Fruit fly (Drosophila melanogaster) whole organism, embryonic: ENCODE results near the gene Plzf.
A peak's percentile ranks its signal among the peaks of the same experiment; 100 is the strongest.

Experiments
- Adf1 ChIP-seq: fragments of 200-800 bp; sonication (Bioruptor generic); IDR thresholded peaks from 2 replicates; pipeline ENCODE4 v1.3.6; 2022; ENCODE audit warnings: missing biosample characterization, missing genetic modification characterization
- Atf3 ChIP-seq: fragments of 200-800 bp; sonication (Bioruptor generic); optimal IDR thresholded peaks from 3 replicates; lab custom pipeline; 2016; ENCODE audit warnings: missing biosample characterization, missing genetic modification characterization
- CG11085 ChIP-seq: fragments of 200-800 bp; sonication (Bioruptor generic); IDR thresholded peaks from 2 replicates; pipeline ENCODE4 v1.3.6; 2022; ENCODE audit warnings: missing biosample characterization, missing genetic modification characterization
- CG11695 ChIP-seq: fragments of 200-800 bp; sonication (Bioruptor generic); IDR thresholded peaks from 3 replicates; pipeline ENCODE4 v1.3.6; 2022; ENCODE audit warnings: missing biosample characterization, missing genetic modification characterization
- CG12299 ChIP-seq: fragments of 200-800 bp; sonication (Bioruptor generic); optimal IDR thresholded peaks from 2 replicates; lab custom pipeline; 2018; ENCODE audit warnings: missing biosample characterization, mild to moderate bottlenecking, missing genetic modification characterization
- CG14710 ChIP-seq: fragments of 200-800 bp; sonication (Bioruptor generic); optimal IDR thresholded peaks from 3 replicates; lab custom pipeline; 2019; ENCODE audit warnings: missing biosample characterization, mild to moderate bottlenecking, missing genetic modification characterization, moderate library complexity
- CG15011 ChIP-seq: fragments of 200-800 bp; sonication (Bioruptor generic); optimal IDR thresholded peaks from 3 replicates; lab custom pipeline; 2018; ENCODE audit warnings: missing biosample characterization, mild to moderate bottlenecking, missing genetic modification characterization
- CG16779 ChIP-seq: fragments of 200-800 bp; sonication (Bioruptor generic); IDR thresholded peaks from 2 replicates; pipeline ENCODE4 v1.3.6; 2022; ENCODE audit warnings: missing biosample characterization, missing genetic modification characterization
- CG17829 ChIP-seq: fragments of 200-800 bp; optimal IDR thresholded peaks from 2 replicates; lab custom pipeline; 2019; ENCODE audit warnings: missing biosample characterization, mild to moderate bottlenecking, missing genetic modification characterization, moderate library complexity
- CG18764 ChIP-seq: fragments of 200-800 bp; sonication (Bioruptor generic); optimal IDR thresholded peaks from 3 replicates; lab custom pipeline; 2016; ENCODE audit warnings: missing biosample characterization, missing genetic modification characterization
- CG2120 ChIP-seq: fragments of 200-800 bp; sonication (Bioruptor generic); optimal IDR thresholded peaks from 3 replicates; lab custom pipeline; 2016; ENCODE audit warnings: missing biosample characterization, missing genetic modification characterization
- CG30020 ChIP-seq: fragments of 200-800 bp; optimal IDR thresholded peaks from 2 replicates; lab custom pipeline; 2019; ENCODE audit warnings: missing biosample characterization, mild to moderate bottlenecking, missing genetic modification characterization, moderate library complexity
- CG32532 ChIP-seq: fragments of 200-800 bp; sonication (Bioruptor generic); IDR thresholded peaks from 2 replicates; pipeline ENCODE4 v1.3.6; 2022; ENCODE audit warnings: missing biosample characterization, missing genetic modification characterization
- CG34376 ChIP-seq: fragments of 200-800 bp; sonication (Bioruptor generic); optimal IDR thresholded peaks from 2 replicates; lab custom pipeline; 2018; ENCODE audit warnings: missing biosample characterization, mild to moderate bottlenecking, missing genetic modification characterization
- CG6175 ChIP-seq: fragments of 200-800 bp; sonication (Bioruptor generic); IDR thresholded peaks from 3 replicates; pipeline ENCODE4 v1.3.6; 2022; ENCODE audit warnings: missing biosample characterization, missing genetic modification characterization
- CG6854 ChIP-seq: fragments of 200-800 bp; sonication (Bioruptor generic); optimal IDR thresholded peaks from 3 replicates; lab custom pipeline; 2017; ENCODE audit warnings: missing biosample characterization, mild to moderate bottlenecking, missing genetic modification characterization
- CG7357 ChIP-seq: fragments of 200-800 bp; sonication (Bioruptor generic); IDR thresholded peaks from 3 replicates; pipeline ENCODE4 v1.3.6; 2022; ENCODE audit warnings: missing biosample characterization, missing genetic modification characterization
- CG8290 ChIP-seq, 3 experiments: fragments of 200-800 bp; sonication (Bioruptor generic); optimal IDR thresholded peaks; 2 replicates each; lab custom pipeline; 2016 to 2019; ENCODE audit warnings: missing biosample characterization in 3 of 3, missing genetic modification characterization in 3 of 3, mild to moderate bottlenecking in 2 of 3, moderate library complexity in 1 of 3
- CG9727 ChIP-seq: fragments of 200-800 bp; sonication (Bioruptor generic); optimal IDR thresholded peaks from 3 replicates; lab custom pipeline; 2017; ENCODE audit warnings: missing biosample characterization, mild to moderate bottlenecking, missing genetic modification characterization
- CkIIα-i1 ChIP-seq: fragments of 200-800 bp; sonication (Bioruptor generic); IDR thresholded peaks from 2 replicates; pipeline ENCODE4 v1.3.6; 2022; ENCODE audit warnings: missing biosample characterization, missing genetic modification characterization
- Dll ChIP-seq: fragments of 200-800 bp; sonication (Bioruptor generic); IDR thresholded peaks from 4 replicates; pipeline ENCODE4 v1.3.6; 2022; ENCODE audit warnings: missing biosample characterization, missing genetic modification characterization; ENCODE audit not compliant: partially characterized antibody
- Doc3 ChIP-seq: fragments of 200-800 bp; sonication (Bioruptor generic); IDR thresholded peaks from 3 replicates; pipeline ENCODE4 v1.3.6; 2022; ENCODE audit warnings: missing biosample characterization, missing genetic modification characterization; ENCODE audit not compliant: partially characterized antibody
- Dp ChIP-seq: fragments of 200-800 bp; sonication (Bioruptor generic); optimal IDR thresholded peaks from 2 replicates; lab custom pipeline; 2018; ENCODE audit warnings: missing biosample characterization, mild to moderate bottlenecking, missing genetic modification characterization, moderate library complexity
- Dref ChIP-seq: fragments of 200-800 bp; sonication (Bioruptor generic); IDR thresholded peaks from 2 replicates; pipeline ENCODE4 v1.3.6; 2022; ENCODE audit warnings: missing biosample characterization, missing genetic modification characterization
- ERR ChIP-seq: fragments of 200-800 bp; sonication (Bioruptor generic); optimal IDR thresholded peaks from 2 replicates; lab custom pipeline; 2016; ENCODE audit warnings: missing biosample characterization, missing genetic modification characterization
- HmgZ ChIP-seq: fragments of 200-800 bp; sonication (Bioruptor generic); optimal IDR thresholded peaks from 2 replicates; lab custom pipeline; 2018; ENCODE audit warnings: missing biosample characterization, mild to moderate bottlenecking, missing genetic modification characterization
- Lim3 ChIP-seq: fragments of 200-800 bp; sonication (Bioruptor generic); IDR thresholded peaks from 2 replicates; pipeline ENCODE4 v1.3.6; 2022; ENCODE audit warnings: missing biosample characterization, missing genetic modification characterization
- MESR4 ChIP-seq: fragments of 200-800 bp; sonication (Bioruptor generic); optimal IDR thresholded peaks from 2 replicates; lab custom pipeline; 2018; ENCODE audit warnings: missing biosample characterization, mild to moderate bottlenecking, missing genetic modification characterization, moderate library complexity
- Mes4 ChIP-seq: fragments of 200-800 bp; sonication (Bioruptor generic); optimal IDR thresholded peaks from 2 replicates; lab custom pipeline; 2016; ENCODE audit warnings: missing biosample characterization, missing genetic modification characterization
- Mrtf ChIP-seq: fragments of 200-800 bp; sonication (Bioruptor generic); IDR thresholded peaks from 3 replicates; pipeline ENCODE4 v1.3.6; 2022; ENCODE audit warnings: missing biosample characterization, missing genetic modification characterization
- Nf-YA ChIP-seq: fragments of 200-800 bp; sonication (Bioruptor generic); IDR thresholded peaks from 2 replicates; pipeline ENCODE4 v1.3.6; 2022; ENCODE audit warnings: missing biosample characterization, missing genetic modification characterization
- Sry-β ChIP-seq: fragments of 200-800 bp; sonication (Bioruptor generic); optimal IDR thresholded peaks from 2 replicates; lab custom pipeline; 2018; ENCODE audit warnings: missing biosample characterization, mild to moderate bottlenecking, missing genetic modification characterization, moderate library complexity
- chm ChIP-seq: fragments of 200-800 bp; sonication (Bioruptor generic); IDR thresholded peaks from 2 replicates; pipeline ENCODE4 v1.3.6; 2022; ENCODE audit warnings: missing biosample characterization, missing genetic modification characterization
- da ChIP-seq: fragments of 200-800 bp; sonication (Bioruptor generic); optimal IDR thresholded peaks from 2 replicates; lab custom pipeline; 2016; ENCODE audit warnings: missing biosample characterization, missing genetic modification characterization
- dm ChIP-seq: fragments of 200-800 bp; sonication (Bioruptor generic); optimal IDR thresholded peaks from 3 replicates; lab custom pipeline; 2016; ENCODE audit warnings: missing biosample characterization, missing genetic modification characterization
- gfzf ChIP-seq: fragments of 200-800 bp; sonication (Bioruptor generic); optimal IDR thresholded peaks from 2 replicates; lab custom pipeline; 2016; ENCODE audit warnings: missing biosample characterization, mild to moderate bottlenecking, missing genetic modification characterization, moderate library complexity
- kni ChIP-seq: fragments of 200-800 bp; sonication (Bioruptor generic); optimal IDR thresholded peaks from 3 replicates; lab custom pipeline; 2017; ENCODE audit warnings: mild to moderate bottlenecking, missing biosample characterization, missing genetic modification reagents, missing genetic modification characterization
- nmo ChIP-seq: fragments of 200-800 bp; sonication (Bioruptor generic); optimal IDR thresholded peaks from 2 replicates; lab custom pipeline; 2018; ENCODE audit warnings: missing biosample characterization, mild to moderate bottlenecking, missing genetic modification characterization, moderate library complexity
- oc ChIP-seq: fragments of 200-800 bp; sonication (Bioruptor generic); optimal IDR thresholded peaks from 2 replicates; lab custom pipeline; 2018; ENCODE audit warnings: missing biosample characterization, mild to moderate bottlenecking, missing genetic modification characterization, moderate library complexity
- pum ChIP-seq: fragments of 200-800 bp; sonication (Bioruptor generic); optimal IDR thresholded peaks from 2 replicates; lab custom pipeline; 2016; ENCODE audit warnings: missing biosample characterization, missing genetic modification characterization
- row ChIP-seq: fragments of 200-800 bp; sonication (Bioruptor generic); IDR thresholded peaks from 3 replicates; pipeline ENCODE4 v1.3.6; 2022; ENCODE audit warnings: missing biosample characterization, missing genetic modification characterization
- sd ChIP-seq: fragments of 200-800 bp; sonication (Bioruptor generic); optimal IDR thresholded peaks from 3 replicates; lab custom pipeline; 2018; ENCODE audit warnings: missing biosample characterization, mild to moderate bottlenecking, missing genetic modification characterization, moderate library complexity
- stwl ChIP-seq: fragments of 200-800 bp; sonication (Bioruptor generic); optimal IDR thresholded peaks from 3 replicates; lab custom pipeline; 2018; ENCODE audit warnings: missing biosample characterization, mild to moderate bottlenecking, missing genetic modification characterization, moderate library complexity
- unc-4 ChIP-seq: fragments of 200-800 bp; sonication (Bioruptor generic); IDR thresholded peaks from 2 replicates; pipeline ENCODE4 v1.3.6; 2022; ENCODE audit warnings: missing biosample characterization, missing genetic modification characterization; ENCODE audit not compliant: partially characterized antibody
- zen2 ChIP-seq: fragments of 200-800 bp; sonication (Bioruptor generic); IDR thresholded peaks from 3 replicates; pipeline ENCODE4 v1.3.6; 2022; ENCODE audit warnings: missing biosample characterization, missing genetic modification characterization; ENCODE audit not compliant: partially characterized antibody

The Plzf gene

DNA sequence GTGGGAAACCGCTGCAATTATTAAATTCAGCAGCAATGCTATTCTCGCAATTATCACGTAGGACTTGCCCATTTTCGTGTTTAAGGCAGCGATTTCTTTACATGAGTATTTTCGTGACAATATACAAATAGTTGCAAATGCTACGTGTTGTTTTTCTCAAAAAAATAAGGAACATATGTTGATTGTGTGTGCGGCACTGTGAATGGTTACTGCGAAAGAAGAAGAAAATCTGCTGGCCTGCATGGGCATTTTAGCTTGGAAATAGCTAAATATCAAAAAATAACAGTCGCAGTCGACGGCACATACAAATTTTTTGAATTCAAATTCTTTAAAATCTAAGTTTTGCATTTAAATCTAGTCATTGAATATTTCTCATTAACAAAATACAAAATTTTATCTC, 8.2 kb downstream of the Plzf start, which contains the start of gene CG6766 (continued):
- TF ChIP-seq CG8290 (GFP tag; optimal IDR thresholded peaks at IDR 0.05; lab: Kevin White, UChicago): no peak
- no peak for TF ChIP-seq CG8290 (tag; optimal IDR thresholded peaks at IDR 0.05; lab: Kevin White, UChicago)
- TF ChIP-seq CG2120 (GFP tag; lab: Kevin White, UChicago): peak; percentile 32
- peak; percentile 80 for TF ChIP-seq row (GFP tag; lab: Robert Waterston, UW)
- TF ChIP-seq MESR4 (GFP tag; lab: Kevin White, UChicago): peak; percentile 60
- TF ChIP-seq Mrtf: no peak
- no peak for TF ChIP-seq Lim3 (GFP tag; lab: Robert Waterston, UW)
- TF ChIP-seq ERR (GFP tag; lab: Kevin White, UChicago): no peak
- TF ChIP-seq Sry-β (GFP tag; lab: Kevin White, UChicago): peak; percentile 91
- TF ChIP-seq dm (GFP tag; lab: Kevin White, UChicago): peak; percentile 52
- TF ChIP-seq CG30020: peak; percentile 6
- TF ChIP-seq pum (GFP tag; lab: Kevin White, UChicago): no peak
- TF ChIP-seq CG14710 (tag; lab: Kevin White, UChicago): peak; percentile 31
- no peak for TF ChIP-seq Mes4 (GFP tag; lab: Kevin White, UChicago)
- TF ChIP-seq da: no peak
- TF ChIP-seq CG16779 (GFP tag; lab: Robert Waterston, UW): no peak
- no peak for TF ChIP-seq unc-4 (GFP tag; lab: Robert Waterston, UW)
- TF ChIP-seq stwl (tag; lab: Kevin White, UChicago): peak; percentile 73
- TF ChIP-seq Dref (GFP tag; lab: Robert Waterston, UW): peak; percentile 58
- no peak for TF ChIP-seq CG6175 (GFP tag; lab: Robert Waterston, UW)
- no peak for TF ChIP-seq CG6854
- no peak for TF ChIP-seq CG9727 (GFP tag; lab: Kevin White, UChicago)
- no peak for TF ChIP-seq CG11695
- peak; percentile 4 for TF ChIP-seq CG17829 (tag; lab: Kevin White, UChicago)
- no peak for TF ChIP-seq oc (tag; lab: Kevin White, UChicago)
- peak; percentile 29; the same call in 1 of the 4 replicates for TF ChIP-seq Dll (GFP tag; lab: Robert Waterston, UW)
- TF ChIP-seq HmgZ (tag; lab: Kevin White, UChicago): peak; percentile 64
- no peak for TF ChIP-seq Nf-YA
- peak; percentile 52 for TF ChIP-seq nmo
- no peak for TF ChIP-seq CG11085 (GFP tag; lab: Robert Waterston, UW)
- TF ChIP-seq CG7357 (GFP tag; lab: Robert Waterston, UW): no peak
- peak; percentile 9 for TF ChIP-seq CG34376 (GFP tag; lab: Kevin White, UChicago)
- TF ChIP-seq gfzf: peak; percentile 27
- TF ChIP-seq CG12299 (tag; lab: Kevin White, UChicago): no peak
- no peak for TF ChIP-seq Adf1 (GFP tag; lab: Robert Waterston, UW)
- peak; percentile 42 for TF ChIP-seq Dp
- no peak for TF ChIP-seq CkIIα-i1
- TF ChIP-seq sd (tag; lab: Kevin White, UChicago): peak; percentile 62
- no peak for TF ChIP-seq kni
- TF ChIP-seq zen2 (GFP tag; lab: Robert Waterston, UW): no peak
- TF ChIP-seq CG32532 (GFP tag; lab: Robert Waterston, UW): no peak
- no peak for TF ChIP-seq CG15011 (GFP tag; lab: Kevin White, UChicago)
- no peak for TF ChIP-seq CG18764 (GFP tag; lab: Kevin White, UChicago)
- TF ChIP-seq chm (GFP tag; lab: Robert Waterston, UW): no peak
- TF ChIP-seq Doc3 (GFP tag; lab: Robert Waterston, UW): no peak
- TF ChIP-seq Atf3 (GFP tag; lab: Kevin White, UChicago): no peak
